Fruit fly (Drosophila melanogaster) whole organism, adult: ENCODE measurements around the gene mio.

Experiments used
- CG12768 ChIP-seq: fragments of 200-800 bp; sonication (Bioruptor generic); optimal IDR thresholded peaks from 2 replicates; lab custom pipeline; 2017; ENCODE audit warnings: missing biosample characterization, missing genetic modification characterization, mild to moderate bottlenecking, moderate library complexity, missing genetic modification reagents
- CG14711 ChIP-seq: fragments of 200-800 bp; sonication (Bioruptor generic); optimal IDR thresholded peaks from 2 replicates; lab custom pipeline; 2018; ENCODE audit warnings: missing biosample characterization, mild to moderate bottlenecking, missing genetic modification characterization, moderate library complexity
- CG5204 ChIP-seq: fragments of 200-800 bp; sonication (Bioruptor generic); optimal IDR thresholded peaks from 2 replicates; lab custom pipeline; 2016; ENCODE audit warnings: missing biosample characterization, missing genetic modification characterization
- CG7101 ChIP-seq: fragments of 200-800 bp; sonication (Bioruptor generic); optimal IDR thresholded peaks from 2 replicates; lab custom pipeline; 2018; ENCODE audit warnings: missing biosample characterization, mild to moderate bottlenecking, missing genetic modification characterization, moderate library complexity
- Clk ChIP-seq: fragments of 200-800 bp; sonication (Bioruptor generic); optimal IDR thresholded peaks from 2 replicates; lab custom pipeline; 2017; ENCODE audit warnings: missing biosample characterization, missing genetic modification characterization
- Hr96 ChIP-seq: fragments of 200-800 bp; sonication (Bioruptor generic); optimal IDR thresholded peaks from 2 replicates; lab custom pipeline; 2016; ENCODE audit warnings: missing biosample characterization, missing genetic modification characterization
- kay ChIP-seq: fragments of 200-800 bp; sonication (Bioruptor generic); peaks from one replicate; lab custom pipeline; 2016; ENCODE audit warnings: missing biosample characterization, missing genetic modification characterization, borderline replicate concordance
- ovo ChIP-seq: fragments of 200-800 bp; sonication (Bioruptor generic); optimal IDR thresholded peaks from 2 replicates; lab custom pipeline; 2016; ENCODE audit warnings: missing biosample characterization, missing genetic modification characterization
- pad ChIP-seq: fragments of 200-800 bp; sonication (Bioruptor generic); optimal IDR thresholded peaks from 3 replicates; lab custom pipeline; 2017; ENCODE audit warnings: missing biosample characterization, missing genetic modification characterization, mild to moderate bottlenecking, moderate library complexity, missing genetic modification reagents
- toe ChIP-seq: fragments of 200-800 bp; sonication (Bioruptor generic); optimal IDR thresholded peaks from 2 replicates; lab custom pipeline; 2016; ENCODE audit warnings: missing biosample characterization, missing genetic modification characterization

- TF ChIP-seq CG7101 (tag; lab: Kevin White, UChicago) (no peak), CG14711 (no peak), CG12768 (GFP tag; lab: Kevin White, UChicago) (no peak), Clk (GFP tag; lab: Kevin White, UChicago) (no peak), CG5204 (GFP tag; lab: Kevin White, UChicago) (no peak), toe (GFP tag; lab: Kevin White, UChicago) (no peak), Hr96 (no peak), pad (GFP tag; lab: Kevin White, UChicago) (no peak), ovo (no peak), kay (GFP tag; lab: Kevin White, UChicago) (no peak)
Observed at dm6 chr2L:2206066-2206465, 11.0 kb upstream of the mio start, which contains the start of gene CG31668.
